Worm (Caenorhabditis elegans) whole organism, mixed stage, embryonic: ENCODE measurements around the gene F15E6.3.
A peak's percentile ranks its signal among the peaks of the same experiment; 100 is the strongest.

ENCODE experiments used
- M03D4.4 ChIP-seq: sonication (generic microtip); optimal IDR thresholded peaks from 2 replicates; lab custom pipeline; 2017; ENCODE audit warnings: mild to moderate bottlenecking, missing genetic modification characterization, missing compliant biosample characterization
- bed-3 ChIP-seq: fragments of 200-800 bp; sonication (Bioruptor generic); optimal IDR thresholded peaks from 3 replicates; lab custom pipeline; 2018; ENCODE audit warnings: mild to moderate bottlenecking, missing genetic modification characterization, moderate library complexity, missing compliant biosample characterization
- blmp-1 ChIP-seq: fragments of 150-350 bp; optimal IDR thresholded peaks from 2 replicates; lab custom pipeline; 2014; ENCODE audit warnings: missing biosample characterization, missing genetic modification characterization
- ceh-39 ChIP-seq: fragments of 150-350 bp; optimal IDR thresholded peaks from 2 replicates; lab custom pipeline; 2014; ENCODE audit warnings: missing biosample characterization, missing genetic modification characterization
- ceh-43 ChIP-seq: fragments of 200-800 bp; sonication (Bioruptor generic); optimal IDR thresholded peaks from 2 replicates; lab custom pipeline; 2018; ENCODE audit warnings: mild to moderate bottlenecking, missing genetic modification characterization, moderate library complexity, missing compliant biosample characterization
- ceh-83 ChIP-seq: fragments of 200-800 bp; sonication (Bioruptor generic); optimal IDR thresholded peaks from 2 replicates; lab custom pipeline; 2018; ENCODE audit warnings: mild to moderate bottlenecking, missing genetic modification characterization, missing compliant biosample characterization
- ces-1 ChIP-seq: fragments of 150-350 bp; optimal IDR thresholded peaks from 2 replicates; lab custom pipeline; 2014; ENCODE audit warnings: missing biosample characterization, missing genetic modification reagents, missing genetic modification characterization
- cnd-1 ChIP-seq: fragments of 200-800 bp; sonication (Bioruptor generic); optimal IDR thresholded peaks from 2 replicates; lab custom pipeline; 2018; ENCODE audit warnings: mild to moderate bottlenecking, missing genetic modification characterization, missing compliant biosample characterization
- drap-1 ChIP-seq: fragments of 200-800 bp; sonication (Bioruptor generic); optimal IDR thresholded peaks from 3 replicates; lab custom pipeline; 2018; ENCODE audit warnings: mild to moderate bottlenecking, missing genetic modification characterization, missing compliant biosample characterization
- elt-1 ChIP-seq: sonication (generic microtip); optimal IDR thresholded peaks from 2 replicates; lab custom pipeline; 2017; ENCODE audit warnings: missing genetic modification characterization, mild to moderate bottlenecking, missing compliant biosample characterization, antibody characterized with exemption, moderate library complexity, borderline replicate concordance; ENCODE audit not compliant: insufficient read depth
- elt-3 ChIP-seq: fragments of 150-350 bp; optimal IDR thresholded peaks from 2 replicates; lab custom pipeline; 2014; ENCODE audit warnings: missing biosample characterization, missing genetic modification characterization
- flh-1 ChIP-seq: fragments of 200-800 bp; sonication (Bioruptor generic); optimal IDR thresholded peaks from 2 replicates; lab custom pipeline; 2018; ENCODE audit warnings: mild to moderate bottlenecking, missing genetic modification characterization, moderate library complexity, missing compliant biosample characterization
- ham-2 ChIP-seq: fragments of 200-800 bp; sonication (Bioruptor generic); optimal IDR thresholded peaks from 2 replicates; lab custom pipeline; 2018; ENCODE audit warnings: mild to moderate bottlenecking, missing genetic modification characterization, missing compliant biosample characterization
- hlh-1 ChIP-seq: fragments of 150-350 bp; optimal IDR thresholded peaks from 2 replicates; lab custom pipeline; 2014; ENCODE audit warnings: missing biosample characterization, missing genetic modification reagents, missing genetic modification characterization
- lin-13 ChIP-seq: fragments of 150-350 bp; optimal IDR thresholded peaks from 2 replicates; lab custom pipeline; 2014; ENCODE audit warnings: missing biosample characterization, missing genetic modification characterization
- lin-32 ChIP-seq: fragments of 200-800 bp; sonication (Bioruptor generic); optimal IDR thresholded peaks from 2 replicates; lab custom pipeline; 2018; ENCODE audit warnings: mild to moderate bottlenecking, missing genetic modification characterization, missing compliant biosample characterization
- lsy-2 ChIP-seq: fragments of 150-350 bp; optimal IDR thresholded peaks from 2 replicates; lab custom pipeline; 2014; ENCODE audit warnings: missing biosample characterization, missing genetic modification characterization
- mab-5 ChIP-seq: fragments of 150-350 bp; optimal IDR thresholded peaks from 2 replicates; lab custom pipeline; 2014; ENCODE audit warnings: missing biosample characterization, missing genetic modification characterization
- mep-1 ChIP-seq: fragments of 150-350 bp; optimal IDR thresholded peaks from 2 replicates; lab custom pipeline; 2017; ENCODE audit warnings: missing biosample characterization, missing genetic modification reagents, missing genetic modification characterization, inconsistent platforms
- mls-2 ChIP-seq: sonication (generic microtip); optimal IDR thresholded peaks from 2 replicates; lab custom pipeline; 2016; ENCODE audit warnings: mild to moderate bottlenecking, missing genetic modification characterization, moderate library complexity, missing compliant biosample characterization
- nhr-12 ChIP-seq: fragments of 150-350 bp; optimal IDR thresholded peaks from 2 replicates; lab custom pipeline; 2014; ENCODE audit warnings: missing biosample characterization, missing genetic modification characterization
- nhr-2 ChIP-seq: fragments of 150-350 bp; optimal IDR thresholded peaks from 2 replicates; lab custom pipeline; 2014; ENCODE audit warnings: missing biosample characterization, missing genetic modification characterization
- nhr-237 ChIP-seq: fragments of 150-350 bp; optimal IDR thresholded peaks from 2 replicates; lab custom pipeline; 2014; ENCODE audit warnings: missing biosample characterization, missing genetic modification characterization
- nhr-28 ChIP-seq: fragments of 150-350 bp; optimal IDR thresholded peaks from 2 replicates; lab custom pipeline; 2014; ENCODE audit warnings: missing biosample characterization, missing genetic modification characterization
- nhr-76 ChIP-seq: sonication (generic microtip); optimal IDR thresholded peaks from 2 replicates; lab custom pipeline; 2017; ENCODE audit warnings: missing biosample characterization, missing genetic modification characterization
- pha-4 ChIP-seq: fragments of 150-350 bp; optimal IDR thresholded peaks from 2 replicates; lab custom pipeline; 2018; ENCODE audit warnings: missing biosample characterization, missing genetic modification reagents, missing genetic modification characterization
- sem-2 ChIP-seq: fragments of 200-800 bp; sonication (Bioruptor generic); optimal IDR thresholded peaks from 2 replicates; lab custom pipeline; 2018; ENCODE audit warnings: mild to moderate bottlenecking, missing genetic modification characterization, missing compliant biosample characterization
- snpc-4 ChIP-seq: fragments of 150-350 bp; optimal IDR thresholded peaks from 2 replicates; lab custom pipeline; 2014; ENCODE audit warnings: missing biosample characterization, missing genetic modification characterization
- sptf-1 ChIP-seq: sonication (generic microtip); optimal IDR thresholded peaks from 2 replicates; lab custom pipeline; 2017; ENCODE audit warnings: mild to moderate bottlenecking, missing genetic modification characterization, moderate library complexity, missing compliant biosample characterization
- tbx-8 ChIP-seq: fragments of 200-800 bp; sonication (Bioruptor generic); optimal IDR thresholded peaks from 2 replicates; lab custom pipeline; 2018; ENCODE audit warnings: mild to moderate bottlenecking, missing genetic modification characterization, moderate library complexity, missing compliant biosample characterization
- unc-120 ChIP-seq: sonication (generic microtip); optimal IDR thresholded peaks from 2 replicates; lab custom pipeline; 2017; ENCODE audit warnings: missing genetic modification characterization, missing compliant biosample characterization; ENCODE audit not compliant: poor library complexity, severe bottlenecking
- unc-39 ChIP-seq: fragments of 150-350 bp; optimal IDR thresholded peaks from 2 replicates; lab custom pipeline; 2014; ENCODE audit warnings: missing biosample characterization, missing genetic modification characterization
- unc-62 ChIP-seq: fragments of 150-350 bp; optimal IDR thresholded peaks from 2 replicates; lab custom pipeline; 2014; ENCODE audit warnings: missing biosample characterization, missing genetic modification reagents, missing genetic modification characterization
- zip-8 ChIP-seq: fragments of 150-350 bp; optimal IDR thresholded peaks from 2 replicates; lab custom pipeline; 2014; ENCODE audit warnings: missing biosample characterization, missing genetic modification characterization
- ztf-11 ChIP-seq: fragments of 150-350 bp; optimal IDR thresholded peaks from 2 replicates; lab custom pipeline; 2014; ENCODE audit warnings: missing biosample characterization, missing genetic modification characterization

The F15E6.3 gene

ce11 chrIV:4294552-4294951 is at the start of gene F15E6.3:
F15E6.3 (plus strand) TSS chrIV:4294895.
- TF ChIP-seq nhr-12 (tag; lab: Kevin White, UChicago) (no peak), sptf-1 (tag; lab: Kevin White, UChicago) (no peak), pha-4 (no peak), tbx-8 (GFP tag; lab: Kevin White, UChicago) (no peak), unc-39 (tag; lab: Kevin White, UChicago) (no peak), M03D4.4 (tag; lab: Kevin White, UChicago) (no peak), blmp-1 (tag; lab: Kevin White, UChicago) (no peak), elt-3 (tag; lab: Kevin White, UChicago) (no peak), zip-8 (tag; lab: Kevin White, UChicago) (no peak), cnd-1 (tag; lab: Kevin White, UChicago) (no peak), ceh-43 (GFP tag; lab: Kevin White, UChicago) (no peak), snpc-4 (tag; lab: Kevin White, UChicago) (no peak)

DNA sequence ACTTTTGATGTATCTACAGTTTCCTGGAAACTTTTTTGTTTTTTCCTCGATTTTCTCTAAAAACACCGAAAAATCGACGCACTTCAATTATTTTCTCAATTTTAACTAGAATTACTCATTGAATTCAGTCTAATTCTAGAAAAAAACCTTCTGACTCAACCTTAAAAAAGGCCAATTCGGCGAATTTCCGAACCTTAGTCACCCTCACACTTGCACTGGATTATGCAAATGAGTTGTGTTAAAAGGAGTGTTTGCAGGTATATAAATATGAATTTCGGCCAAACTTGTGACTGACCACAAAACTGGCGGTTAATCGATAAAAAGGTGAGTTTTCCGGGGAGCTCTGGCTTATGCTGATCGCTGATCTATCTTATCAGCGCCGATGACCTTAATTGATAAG is 48.2 kb upstream of the F15E6.3 start, which contains the start of gene ttr-20:
Gene ttr-20, plus strand, starts transcription at position 301 of the 400 bp plus-strand sequence.
- TF ChIP-seq mab-5 (tag; lab: Kevin White, UChicago) (no peak), lsy-2 (no peak), ceh-43 (GFP tag; lab: Kevin White, UChicago) (no peak), nhr-12 (tag; lab: Kevin White, UChicago) (no peak), flh-1 (GFP tag; lab: Kevin White, UChicago) (no peak), hlh-1 (tag; lab: Kevin White, UChicago) (no peak), sem-2 (GFP tag; lab: Kevin White, UChicago) (no peak), nhr-76 (no peak), lin-32 (GFP tag; lab: Kevin White, UChicago) (no peak), mep-1 (tag; lab: Kevin White, UChicago) (no peak)

- no peak for TF ChIP-seq bed-3 (GFP tag; lab: Kevin White, UChicago)
- no peak for TF ChIP-seq drap-1
- no peak for TF ChIP-seq ceh-83
- TF ChIP-seq nhr-28 (tag; lab: Kevin White, UChicago), result no peak
- TF ChIP-seq lin-32 (GFP tag; lab: Kevin White, UChicago), result no peak
- TF ChIP-seq unc-39 (tag; lab: Kevin White, UChicago), result no peak
- no peak for TF ChIP-seq nhr-76
- no peak for TF ChIP-seq ceh-43 (GFP tag; lab: Kevin White, UChicago)
- TF ChIP-seq sem-2 (GFP tag; lab: Kevin White, UChicago), result no peak
- TF ChIP-seq unc-120 (tag; lab: Kevin White, UChicago), result peak; percentile 42
- TF ChIP-seq nhr-2 (tag; lab: Kevin White, UChicago), result no peak
- TF ChIP-seq M03D4.4 (tag; lab: Kevin White, UChicago), result no peak
- peak; percentile 32 for TF ChIP-seq mep-1 (tag; lab: Kevin White, UChicago)
- TF ChIP-seq flh-1 (GFP tag; lab: Kevin White, UChicago), result no peak
- TF ChIP-seq snpc-4 (tag; lab: Kevin White, UChicago), result no peak
- no peak for TF ChIP-seq nhr-12 (tag; lab: Kevin White, UChicago)
- no peak for TF ChIP-seq tbx-8 (GFP tag; lab: Kevin White, UChicago)
- TF ChIP-seq pha-4, result peak; percentile 31
- TF ChIP-seq mls-2, result no peak
- no peak for TF ChIP-seq elt-1
- TF ChIP-seq nhr-237 (tag; lab: Kevin White, UChicago), result no peak
- no peak for TF ChIP-seq hlh-1 (tag; lab: Kevin White, UChicago)
- TF ChIP-seq ztf-11 (tag; lab: Kevin White, UChicago), result no peak
- TF ChIP-seq lsy-2, result peak; percentile 70
- no peak for TF ChIP-seq mab-5 (tag; lab: Kevin White, UChicago)
- peak; percentile 3 for TF ChIP-seq ceh-39 (tag; lab: Kevin White, UChicago)
- no peak for TF ChIP-seq elt-3 (tag; lab: Kevin White, UChicago)
- no peak for TF ChIP-seq cnd-1 (tag; lab: Kevin White, UChicago)
- TF ChIP-seq sptf-1 (tag; lab: Kevin White, UChicago), result peak; percentile 29
- TF ChIP-seq blmp-1 (tag; lab: Kevin White, UChicago), result no peak
- TF ChIP-seq ham-2 (GFP tag; lab: Kevin White, UChicago), result no peak
- no peak for TF ChIP-seq zip-8 (tag; lab: Kevin White, UChicago)
- peak; percentile 15 for TF ChIP-seq lin-13
- TF ChIP-seq ces-1 (GFP tag; lab: Kevin White, UChicago), result peak; percentile 68
- no peak for TF ChIP-seq unc-62 (GFP tag; lab: Kevin White, UChicago)
These were observed 47.4 kb upstream of the F15E6.3 start for ce11 chrIV:4247334-4247733.
